Worm (Caenorhabditis elegans) whole organism, L2 larva: ENCODE data around the gene lgmn-1.

Experiments
- aly-2 ChIP-seq: fragments of 150-350 bp; optimal IDR thresholded peaks from 2 replicates; lab custom pipeline; 2014; ENCODE audit warnings: missing biosample characterization, missing genetic modification characterization
- blmp-1 ChIP-seq: sonication (generic microtip); optimal IDR thresholded peaks from 2 replicates; lab custom pipeline; 2017; ENCODE audit warnings: missing genetic modification characterization, mild to moderate bottlenecking, missing compliant biosample characterization, antibody characterized with exemption, moderate library complexity; ENCODE audit not compliant: insufficient read depth
- egl-27 ChIP-seq: sonication (generic microtip); optimal IDR thresholded peaks from 3 replicates; lab custom pipeline; 2017; ENCODE audit warnings: missing biosample characterization, missing genetic modification reagents, missing genetic modification characterization
- lin-39 ChIP-seq: fragments of 150-350 bp; optimal IDR thresholded peaks from 2 replicates; lab custom pipeline; 2014; ENCODE audit warnings: missing biosample characterization, missing genetic modification reagents, missing genetic modification characterization
- mdl-1 ChIP-seq, 2 experiments: fragments of 150-350 bp in 1 of 2; sonication (generic microtip) in 1 of 2; optimal IDR thresholded peaks; 2 replicates each; lab custom pipeline; 2017; ENCODE audit warnings: missing biosample characterization in 2 of 2, missing genetic modification characterization in 2 of 2
- sem-4 ChIP-seq: fragments of 150-350 bp; optimal IDR thresholded peaks from 2 replicates; lab custom pipeline; 2014; ENCODE audit warnings: missing biosample characterization, missing genetic modification reagents, missing genetic modification characterization
- snpc-4 ChIP-seq: fragments of 150-350 bp; optimal IDR thresholded peaks from 2 replicates; lab custom pipeline; 2014; ENCODE audit warnings: missing biosample characterization, missing genetic modification characterization

- TF ChIP-seq lin-39 (tag; lab: Kevin White, UChicago), result no peak
- no peak for TF ChIP-seq snpc-4 (tag; lab: Kevin White, UChicago)
- no peak for TF ChIP-seq blmp-1 (tag; lab: Kevin White, UChicago)
- TF ChIP-seq egl-27 (tag; lab: Kevin White, UChicago), result no peak
- TF ChIP-seq sem-4 (tag; lab: Kevin White, UChicago), result no peak
- TF ChIP-seq aly-2, result no peak
- TF ChIP-seq mdl-1 (tag; optimal IDR thresholded peaks at IDR 0.05; lab: Kevin White, UChicago), result no peak
Observed at ce11 chrV:12560328-12560782, 47.5 kb downstream of the lgmn-1 start, which contains the start of gene sel-1.
